Worm (Caenorhabditis elegans) whole organism, L4 larva: ENCODE results near the gene sru-37.
A peak's percentile ranks its signal among the peaks of the same experiment; 100 is the strongest.

Experiments
- F26F4.8 ChIP-seq: fragments of 200-800 bp; sonication (Bioruptor generic); conservative IDR thresholded peaks from 2 replicates; pipeline ENCODE4 v1.3.6; 2022; ENCODE audit warnings: missing genetic modification characterization, missing compliant biosample characterization
- Y5F2A.4 ChIP-seq: fragments of 200-800 bp; sonication (Bioruptor generic); optimal IDR thresholded peaks from 2 replicates; lab custom pipeline; 2018; ENCODE audit warnings: mild to moderate bottlenecking, missing genetic modification characterization, missing compliant biosample characterization
- Y75B8A.6 ChIP-seq: fragments of 200-800 bp; sonication (Bioruptor generic); IDR thresholded peaks from 2 replicates; pipeline ENCODE4 v1.3.6; 2022; ENCODE audit warnings: missing genetic modification reagents, missing genetic modification characterization, missing compliant biosample characterization
- ama-1 ChIP-seq: fragments of 150-350 bp; optimal IDR thresholded peaks from 2 replicates; lab custom pipeline; 2014; ENCODE audit warnings: inconsistent platforms, mixed read lengths
- attf-4 ChIP-seq: sonication (generic microtip); optimal IDR thresholded peaks from 3 replicates; lab custom pipeline; 2017; ENCODE audit warnings: missing biosample characterization, missing genetic modification characterization
- daf-12 ChIP-seq: fragments of 150-350 bp; optimal IDR thresholded peaks from 2 replicates; lab custom pipeline; 2014; ENCODE audit warnings: missing biosample characterization, missing genetic modification reagents, missing genetic modification characterization
- daf-19 ChIP-seq: fragments of 200-800 bp; sonication (Bioruptor generic); conservative IDR thresholded peaks from 2 replicates; pipeline ENCODE4 v1.3.6; 2022; ENCODE audit warnings: missing genetic modification characterization, missing compliant biosample characterization
- dpl-1 ChIP-seq: fragments of 150-350 bp; optimal IDR thresholded peaks from 2 replicates; lab custom pipeline; 2014; ENCODE audit warnings: missing biosample characterization, missing genetic modification reagents, missing genetic modification characterization
- hif-1 ChIP-seq, 2 experiments: sonication (generic microtip); optimal IDR thresholded peaks; 2 replicates each; lab custom pipeline; 2016 to 2017; ENCODE audit warnings: missing compliant biosample characterization in 2 of 2, missing genetic modification characterization in 2 of 2, missing genetic modification reagents in 2 of 2, missing genotype in 2 of 2, mild to moderate bottlenecking in 1 of 2
- hlh-30 ChIP-seq: sonication (generic microtip); optimal IDR thresholded peaks from 2 replicates; lab custom pipeline; 2017; ENCODE audit warnings: antibody characterized with exemption, mild to moderate bottlenecking, missing genetic modification characterization, missing compliant biosample characterization; ENCODE audit not compliant: insufficient read depth
- jun-1 ChIP-seq: fragments of 150-350 bp; optimal IDR thresholded peaks from 2 replicates; lab custom pipeline; 2014; ENCODE audit warnings: missing biosample characterization, missing genetic modification reagents, missing genetic modification characterization
- lin-13 ChIP-seq: fragments of 150-350 bp; optimal IDR thresholded peaks from 2 replicates; lab custom pipeline; 2014; ENCODE audit warnings: missing biosample characterization, missing genetic modification reagents, missing genetic modification characterization
- lsy-2 ChIP-seq, 2 experiments: fragments of 150-350 bp in 1 of 2; sonication (generic microtip) in 1 of 2; optimal IDR thresholded peaks; 2 replicates each; lab custom pipeline; 2014 to 2017; ENCODE audit warnings: missing biosample characterization in 2 of 2, missing genetic modification characterization in 2 of 2
- mdt-29 ChIP-seq: fragments of 200-800 bp; sonication (Bioruptor generic); IDR thresholded peaks from 2 replicates; pipeline ENCODE4 v1.3.6; 2022; ENCODE audit warnings: missing genetic modification reagents, missing genetic modification characterization, missing compliant biosample characterization
- nhr-102 ChIP-seq: sonication (generic microtip); optimal IDR thresholded peaks from 2 replicates; lab custom pipeline; 2016; ENCODE audit warnings: mild to moderate bottlenecking, missing genetic modification characterization, moderate library complexity, missing compliant biosample characterization
- nhr-11 ChIP-seq: fragments of 150-350 bp; optimal IDR thresholded peaks from 2 replicates; lab custom pipeline; 2014; ENCODE audit warnings: missing biosample characterization, missing genetic modification characterization
- nhr-77 ChIP-seq: fragments of 150-350 bp; optimal IDR thresholded peaks from 2 replicates; lab custom pipeline; 2014; ENCODE audit warnings: missing biosample characterization, missing genetic modification characterization
- tra-1 ChIP-seq: fragments of 200-800 bp; sonication (Bioruptor generic); IDR thresholded peaks from 2 replicates; pipeline ENCODE4 v1.3.6; 2022; ENCODE audit warnings: missing genetic modification reagents, missing genetic modification characterization, missing compliant biosample characterization
- unc-62 ChIP-seq, 3 experiments: fragments of 150-350 bp in 1 of 3; sonication (generic microtip); optimal IDR thresholded peaks in 2 of 3; peaks in 1 of 3; 1 replicate in 1 of 3; 2 replicates in 2 of 3; lab custom pipeline; 2014 to 2017; ENCODE audit warnings: missing biosample characterization in 3 of 3, missing genetic modification characterization in 3 of 3, missing genetic modification reagents in 3 of 3, missing genotype in 1 of 3
- zip-11 ChIP-seq: fragments of 200-800 bp; sonication (Bioruptor generic); IDR thresholded peaks from 2 replicates; pipeline ENCODE4 v1.3.6; 2022; ENCODE audit warnings: missing genetic modification characterization, missing compliant biosample characterization

The sru-37 gene

DNA sequence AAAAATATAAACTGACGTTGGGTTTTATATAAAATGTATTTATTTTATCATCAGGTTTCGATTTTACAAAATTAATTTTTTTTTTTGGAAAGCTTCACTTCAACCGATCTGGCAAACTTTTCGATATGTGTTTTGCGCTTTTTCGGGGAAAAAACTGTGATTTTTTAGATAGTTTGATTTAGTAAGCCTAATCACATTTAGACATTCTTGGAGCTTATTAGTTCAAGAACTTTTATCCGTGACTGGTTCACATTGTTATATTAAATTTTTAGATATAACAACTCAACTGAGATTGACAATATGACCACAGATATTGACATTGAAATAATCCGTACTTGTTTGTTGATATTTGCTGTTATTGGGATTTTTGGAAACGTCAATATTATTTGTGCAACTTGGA lies 32.4 kb downstream of the sru-37 start, which contains the start of gene srsx-21:
TSS of gene srsx-21 (plus strand) at position 301 of the 400 bp plus-strand sequence.
- TF ChIP-seq hif-1 (tag; optimal IDR thresholded peaks at IDR 0.05; lab: Kevin White, UChicago) (no peak), daf-12 (tag; lab: Kevin White, UChicago) (no peak), attf-4 (tag; lab: Kevin White, UChicago) (no peak), daf-19 (GFP tag; lab: Robert Waterston, UW) (no peak), Y5F2A.4 (GFP tag; lab: Kevin White, UChicago) (no peak), unc-62 (GFP tag; optimal IDR thresholded peaks at IDR 0.05 in 1 of 2; lab: Kevin White, UChicago) (peak in 1 of 2 experiments; percentile 59), unc-62 (tag; optimal IDR thresholded peaks at IDR 0.05; lab: Kevin White, UChicago) (no peak), tra-1 (GFP tag; lab: Robert Waterston, UW) (no peak)
- TF ChIP-seq, all 104 proteins: peak for 1

DNA sequence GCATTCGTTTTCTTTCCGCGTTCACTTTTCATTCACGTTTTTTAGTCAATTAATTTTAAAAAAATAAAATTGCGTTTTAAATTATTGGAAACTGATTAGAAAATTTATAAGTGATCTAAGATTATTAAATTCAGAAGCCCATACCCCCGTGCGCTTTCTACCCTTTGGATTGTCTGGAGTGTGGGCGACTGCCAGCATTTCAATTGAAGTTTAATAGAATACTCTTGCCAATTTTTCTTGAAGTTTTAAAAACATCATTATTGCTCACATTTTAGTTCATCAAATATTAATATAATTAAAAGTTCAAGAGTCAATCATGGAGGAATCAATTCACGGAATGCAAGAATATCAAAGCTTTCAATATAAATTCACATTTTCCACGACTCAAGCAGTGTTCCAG lies 36.1 kb downstream of the sru-37 start, which contains the start of gene sru-36:
TSS of gene sru-36 (plus strand) at position 301 of the 400 bp plus-strand sequence.
- no peak for TF ChIP-seq Y75B8A.6 (GFP tag; lab: Robert Waterston, UW)
- no peak for TF ChIP-seq dpl-1 (GFP tag; lab: Kevin White, UChicago)
- TF ChIP-seq mdt-29 (GFP tag; lab: Robert Waterston, UW), result no peak
- no peak for TF ChIP-seq F26F4.8
- no peak for TF ChIP-seq lin-13 (GFP tag; lab: Kevin White, UChicago)
- TF ChIP-seq, all 104 proteins: peak for 0

DNA sequence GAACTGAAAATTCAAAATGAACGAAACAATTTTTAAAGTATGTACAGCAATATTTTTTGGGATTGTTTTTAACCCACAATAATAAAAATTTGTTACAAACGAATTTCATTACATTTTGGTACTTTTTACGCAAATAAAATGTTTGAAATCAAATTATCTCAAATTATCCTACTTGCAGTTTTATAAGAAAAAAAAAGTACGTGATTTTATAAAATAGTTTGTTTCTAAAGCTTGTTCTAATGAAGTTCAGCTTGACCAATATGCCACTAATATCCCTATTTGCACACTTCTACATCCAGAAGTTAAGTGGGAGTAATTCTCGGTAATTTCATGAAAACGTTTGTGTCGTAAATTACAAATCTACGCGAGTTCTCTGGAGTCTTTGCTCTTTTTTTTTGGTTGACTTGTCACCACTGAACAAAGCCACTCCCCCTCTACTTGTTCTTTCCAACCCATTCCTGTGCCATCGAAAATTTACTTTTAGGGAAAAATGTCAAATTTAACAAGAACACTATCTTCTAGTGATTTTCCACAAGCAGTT lies 38.2 kb downstream of the sru-37 start, which contains the start of gene sru-8:
TSS of gene sru-8 (plus strand) at position 491 of the 541 bp plus-strand sequence.
- peak in 1 of 2 experiments; percentile 91 for TF ChIP-seq unc-62 (GFP tag; optimal IDR thresholded peaks at IDR 0.05 in 1 of 2; lab: Kevin White, UChicago)
- no peak for TF ChIP-seq unc-62 (tag; optimal IDR thresholded peaks at IDR 0.05; lab: Kevin White, UChicago)
- TF ChIP-seq jun-1, result no peak

DNA sequence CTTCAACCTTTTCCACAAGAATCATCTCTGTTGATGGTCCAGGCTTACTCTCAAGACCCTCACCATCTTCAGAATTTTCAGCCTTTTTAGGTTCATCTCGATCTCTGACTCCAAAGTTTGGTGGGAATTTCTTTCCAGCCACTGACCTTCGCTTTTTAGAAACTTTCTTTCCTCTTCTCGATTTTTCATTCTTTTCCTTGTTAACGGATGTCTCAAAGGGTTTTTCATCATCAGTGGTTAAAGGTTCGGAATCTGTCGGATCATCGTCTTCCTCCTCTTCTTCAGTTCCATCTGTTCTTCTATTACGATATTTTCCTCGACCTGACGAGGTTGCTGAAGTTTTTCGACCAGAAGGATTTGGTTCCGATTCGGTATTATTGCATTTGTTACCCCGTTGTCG lies 43.3 kb downstream of the sru-37 start:
- TF ChIP-seq nhr-77 (tag; lab: Kevin White, UChicago), result no peak
- TF ChIP-seq ama-1, result no peak
- peak in 1 of 2 experiments; percentile 92 for TF ChIP-seq unc-62 (GFP tag; optimal IDR thresholded peaks at IDR 0.05 in 1 of 2; lab: Kevin White, UChicago)
- TF ChIP-seq unc-62 (tag; optimal IDR thresholded peaks at IDR 0.05; lab: Kevin White, UChicago), result no peak
- TF ChIP-seq F26F4.8, result no peak
- TF ChIP-seq zip-11 (GFP tag; lab: Robert Waterston, UW), result no peak
- no peak for TF ChIP-seq nhr-102 (tag; lab: Kevin White, UChicago)

DNA sequence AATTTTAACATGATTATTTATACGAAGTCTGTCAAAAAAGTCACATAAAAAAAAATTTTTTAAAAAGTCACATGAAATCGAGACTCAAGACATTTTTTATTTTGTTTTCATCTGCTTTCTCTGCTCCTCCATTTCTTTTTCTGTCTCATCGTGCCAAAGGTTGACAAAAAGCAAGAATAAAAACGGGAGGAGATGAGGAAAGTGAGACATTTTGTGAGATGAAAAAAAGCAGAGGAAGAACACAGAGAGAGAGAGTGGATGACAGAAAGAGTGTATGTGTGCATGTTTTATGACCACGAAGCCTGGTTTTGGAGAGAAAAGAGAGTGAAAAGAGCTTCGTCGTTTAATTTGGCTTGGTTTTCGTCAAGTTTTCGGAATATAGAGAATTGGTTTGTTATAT lies 48.5 kb downstream of the sru-37 start:
- TF ChIP-seq lsy-2 (tag; optimal IDR thresholded peaks at IDR 0.05; lab: Kevin White, UChicago) (peak in 1 of 2 experiments; percentile 32), nhr-11 (no peak), hlh-30 (tag; lab: Kevin White, UChicago) (peak; percentile 43)
